Worm (Caenorhabditis elegans) whole organism, late embryonic: ENCODE results near the gene Y43D4A.6.

Experiments used
- madf-2 ChIP-seq: sonication (generic microtip); optimal IDR thresholded peaks from 2 replicates; lab custom pipeline; 2017; ENCODE audit warnings: missing genetic modification characterization, missing compliant biosample characterization
- nhr-232 ChIP-seq: sonication (generic microtip); optimal IDR thresholded peaks from 2 replicates; lab custom pipeline; 2016; ENCODE audit warnings: missing genetic modification characterization, missing compliant biosample characterization
- pqm-1 ChIP-seq: sonication (generic microtip); optimal IDR thresholded peaks from 2 replicates; lab custom pipeline; 2016; ENCODE audit warnings: missing genetic modification characterization, missing compliant biosample characterization
- sox-4 ChIP-seq: sonication (generic microtip); optimal IDR thresholded peaks from 2 replicates; lab custom pipeline; 2017; ENCODE audit warnings: mild to moderate bottlenecking, missing genetic modification characterization, inconsistent platforms, missing compliant biosample characterization
- unc-55 ChIP-seq: sonication (generic microtip); optimal IDR thresholded peaks from 2 replicates; lab custom pipeline; 2017; ENCODE audit warnings: missing biosample characterization, missing genetic modification reagents, missing genetic modification characterization

DNA sequence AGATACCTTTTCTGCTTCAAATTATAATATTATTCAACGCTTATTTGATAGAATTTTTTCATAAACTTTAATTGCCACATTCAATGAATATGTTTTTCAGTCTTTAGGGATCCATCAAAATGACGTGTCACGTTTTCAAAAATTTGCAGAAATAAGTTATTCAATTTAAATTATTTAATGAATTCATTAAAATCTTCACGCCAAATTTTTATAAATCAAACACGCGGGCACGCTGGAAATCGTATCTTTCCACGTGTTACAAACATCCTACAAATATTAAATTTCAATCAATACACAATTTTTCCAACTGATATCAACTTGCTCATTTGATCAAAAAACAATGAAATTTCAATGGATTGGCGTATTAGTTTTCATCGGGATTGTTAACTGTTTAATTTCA lies 35.4 kb downstream of the Y43D4A.6 start, which contains the start of gene Y116A8A.4:
- TF ChIP-seq pqm-1 (no peak), nhr-232 (no peak), unc-55 (GFP tag; lab: Kevin White, UChicago) (no peak), sox-4 (tag; lab: Kevin White, UChicago) (no peak), madf-2 (no peak)
